Worm (Caenorhabditis elegans) whole organism, young adult: ENCODE data around the gene B0454.5.
"Not testable (repeated sequence)": the region's sequence is repeated elsewhere in the genome, so short reads cannot be mapped to it uniquely, and the experiment has no call there.

Experiments used
- ama-1 ChIP-seq, 3 experiments: fragments of 150-350 bp in 1 of 3; sonication (generic microtip) in 2 of 3; optimal IDR thresholded peaks; 2 replicates each; lab custom pipeline; 2014 to 2018; ENCODE audit warnings: missing biosample characterization in 2 of 3, missing genetic modification characterization in 2 of 3, missing genetic modification reagents in 2 of 3
- bed-1 ChIP-seq: fragments of 200-800 bp; sonication (Bioruptor generic); IDR thresholded peaks from 2 replicates; pipeline ENCODE4 v1.3.6; 2022; ENCODE audit warnings: missing genetic modification reagents, missing genetic modification characterization, missing compliant biosample characterization
- ceh-40 ChIP-seq: fragments of 200-800 bp; sonication (Bioruptor generic); IDR thresholded peaks from 2 replicates; pipeline ENCODE4 v1.3.6; 2022; ENCODE audit warnings: missing genetic modification characterization, missing compliant biosample characterization
- die-1 ChIP-seq: sonication (generic microtip); optimal IDR thresholded peaks from 2 replicates; lab custom pipeline; 2016; ENCODE audit warnings: missing genotype, mild to moderate bottlenecking, missing genetic modification characterization, missing compliant biosample characterization
- egl-44 ChIP-seq: fragments of 200-800 bp; sonication (Bioruptor generic); IDR thresholded peaks from 2 replicates; pipeline ENCODE4 v1.3.6; 2022; ENCODE audit warnings: missing genetic modification reagents, missing genetic modification characterization, missing compliant biosample characterization
- lin-35 ChIP-seq, 3 experiments: fragments of 150-350 bp in 2 of 3; sonication (generic microtip) in 1 of 3; optimal IDR thresholded peaks; 2 replicates each; lab custom pipeline; 2014 to 2018; ENCODE audit warnings: missing biosample characterization in 3 of 3, missing genetic modification characterization in 3 of 3, missing genetic modification reagents in 3 of 3
- lin-40 ChIP-seq: sonication (generic microtip); optimal IDR thresholded peaks from 2 replicates; lab custom pipeline; 2016; ENCODE audit warnings: missing genetic modification characterization, mild to moderate bottlenecking, missing compliant biosample characterization, missing genotype, missing genetic modification reagents
- nfya-1 ChIP-seq: sonication (generic microtip); optimal IDR thresholded peaks from 2 replicates; lab custom pipeline; 2017; ENCODE audit warnings: antibody characterized with exemption, missing compliant biosample characterization, missing genetic modification characterization, borderline replicate concordance; ENCODE audit not compliant: insufficient read depth
- nhr-80 ChIP-seq: sonication (generic microtip); optimal IDR thresholded peaks from 2 replicates; lab custom pipeline; 2016; ENCODE audit warnings: missing genetic modification characterization, missing compliant biosample characterization
- pha-4 ChIP-seq: fragments of 150-350 bp; sonication (generic microtip); optimal IDR thresholded peaks from 2 replicates; lab custom pipeline; 2014; ENCODE audit warnings: missing biosample characterization, missing genetic modification reagents, missing genetic modification characterization
- tbp1 ChIP-seq: fragments of 200-800 bp; sonication (Bioruptor generic); optimal IDR thresholded peaks from 2 replicates; lab custom pipeline; 2018; ENCODE audit warnings: mild to moderate bottlenecking, missing genetic modification characterization, missing compliant biosample characterization
- ztf-25 ChIP-seq: fragments of 200-800 bp; sonication (Bioruptor generic); IDR thresholded peaks from 2 replicates; pipeline ENCODE4 v1.3.6; 2022; ENCODE audit warnings: missing genetic modification reagents, missing genetic modification characterization, missing compliant biosample characterization
- ztf-3 ChIP-seq: fragments of 200-800 bp; sonication (Bioruptor generic); optimal IDR thresholded peaks from 2 replicates; lab custom pipeline; 2018; ENCODE audit warnings: mild to moderate bottlenecking, missing genetic modification characterization, missing compliant biosample characterization
- ztf-6 ChIP-seq: fragments of 200-800 bp; sonication (Bioruptor generic); IDR thresholded peaks from 2 replicates; pipeline ENCODE4 v1.3.6; 2022; ENCODE audit warnings: missing genetic modification reagents, missing genetic modification characterization, missing compliant biosample characterization

DNA sequence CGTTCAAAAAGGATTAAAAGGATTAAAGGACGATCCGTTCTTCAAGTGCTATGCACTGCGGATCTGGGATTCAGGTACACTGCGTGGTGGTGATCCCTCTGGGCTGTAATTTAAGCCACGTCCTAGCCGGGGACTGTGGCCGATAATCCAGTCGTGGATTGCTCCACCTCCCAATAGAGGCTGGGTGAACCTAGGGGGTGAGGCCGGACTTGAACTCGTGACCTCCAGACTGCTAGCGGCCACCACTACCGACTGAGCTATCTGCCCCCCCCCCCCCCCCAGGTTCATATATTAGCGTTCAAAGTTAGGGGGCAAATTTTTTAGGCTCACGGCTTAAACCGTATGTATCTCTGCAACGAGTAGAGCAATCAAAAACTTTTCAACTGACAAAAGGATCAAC is 49.6 kb upstream of the B0454.5 start:
- TF ChIP-seq nhr-80 (tag; lab: Kevin White, UChicago); lin-40 (tag; lab: Kevin White, UChicago); lin-35 (GFP tag; optimal IDR thresholded peaks at IDR 0.05; lab: Kevin White, UChicago); pha-4 (tag; lab: Kevin White, UChicago); tbp1 (GFP tag; lab: Kevin White, UChicago); egl-44 (GFP tag; lab: Robert Waterston, UW); ama-1 (optimal IDR thresholded peaks at IDR 0.05; lab: Kevin White, UChicago); ama-1 (GFP tag; optimal IDR thresholded peaks at IDR 0.05; lab: Kevin White, UChicago); die-1 (tag; lab: Kevin White, UChicago); ztf-6; bed-1 (GFP tag; lab: Robert Waterston, UW); ztf-3; nfya-1 (tag; lab: Kevin White, UChicago); ceh-40 (GFP tag; lab: Robert Waterston, UW); ztf-25 (GFP tag; lab: Robert Waterston, UW): not testable (repeated sequence)
